Worm (Caenorhabditis elegans): Measurements from ENCODE around the gene F22E5.23.

DNA sequence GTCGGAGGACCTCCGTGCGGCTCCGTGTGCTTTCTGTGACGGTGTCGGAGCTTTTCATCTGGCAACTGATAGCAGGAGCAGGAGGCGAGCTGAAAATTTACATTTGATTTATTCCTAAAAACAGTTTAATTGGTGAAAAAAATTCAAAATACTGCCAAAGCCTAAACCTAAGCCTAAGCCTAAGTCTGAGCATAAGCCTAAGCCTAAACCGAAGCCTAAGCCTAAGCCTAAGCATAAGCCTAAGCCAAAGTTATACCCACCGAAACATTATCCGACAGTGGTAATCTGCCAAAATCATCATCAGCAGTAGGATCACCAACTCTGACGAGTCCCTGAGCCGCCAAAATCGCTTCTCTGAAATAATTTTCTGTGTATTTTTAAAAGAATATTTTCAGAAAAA, 43.7 kb downstream of the F22E5.23 start:
- TF ChIP-seq nhr-76 (tag; optimal IDR thresholded peaks at IDR 0.05) = no peak
- no peak for TF ChIP-seq ceh-28 (tag; optimal IDR thresholded peaks at IDR 0.05)

Measured in whole organism, L3 larva.